Worm (Caenorhabditis elegans) whole organism, late embryonic: ENCODE results near the gene ins-17.

ENCODE experiments used
- F13H6.1 ChIP-seq: sonication (generic microtip); optimal IDR thresholded peaks from 2 replicates; lab custom pipeline; 2016; ENCODE audit warnings: missing genetic modification characterization, missing compliant biosample characterization
- ama-1 ChIP-seq: fragments of 150-350 bp; optimal IDR thresholded peaks from 2 replicates; lab custom pipeline; 2014
- ceh-48 ChIP-seq: sonication (generic microtip); optimal IDR thresholded peaks from 2 replicates; lab custom pipeline; 2016; ENCODE audit warnings: missing genetic modification characterization, inconsistent platforms, missing compliant biosample characterization
- fax-1 ChIP-seq: sonication (generic microtip); optimal IDR thresholded peaks from 2 replicates; lab custom pipeline; 2016; ENCODE audit warnings: missing genotype, missing genetic modification characterization, missing compliant biosample characterization
- fkh-10 ChIP-seq: fragments of 150-350 bp; optimal IDR thresholded peaks from 2 replicates; lab custom pipeline; 2014; ENCODE audit warnings: missing biosample characterization, missing genetic modification reagents, missing genetic modification characterization
- hlh-6 ChIP-seq: sonication (generic microtip); optimal IDR thresholded peaks from 2 replicates; lab custom pipeline; 2016; ENCODE audit warnings: missing genotype, missing genetic modification characterization, missing compliant biosample characterization
- madf-2 ChIP-seq: sonication (generic microtip); optimal IDR thresholded peaks from 2 replicates; lab custom pipeline; 2017; ENCODE audit warnings: missing genetic modification characterization, missing compliant biosample characterization
- npax-4 ChIP-seq: sonication (generic microtip); optimal IDR thresholded peaks from 2 replicates; lab custom pipeline; 2016; ENCODE audit warnings: missing genetic modification characterization, missing compliant biosample characterization
- pha-4 ChIP-seq: fragments of 150-350 bp; optimal IDR thresholded peaks from 2 replicates; lab custom pipeline; 2018; ENCODE audit warnings: missing biosample characterization, missing genetic modification reagents, missing genetic modification characterization
- pqm-1 ChIP-seq: sonication (generic microtip); optimal IDR thresholded peaks from 2 replicates; lab custom pipeline; 2016; ENCODE audit warnings: missing genetic modification characterization, missing compliant biosample characterization

ce11 chrIII:4504934-4505484 lies 27.6 kb upstream of the ins-17 start:
- TF ChIP-seq hlh-6 (tag; lab: Kevin White, UChicago) (no peak), npax-4 (tag; lab: Kevin White, UChicago) (no peak), madf-2 (tag; lab: Kevin White, UChicago) (no peak), F13H6.1 (tag; lab: Kevin White, UChicago) (no peak), pqm-1 (tag; lab: Kevin White, UChicago) (no peak), fax-1 (no peak), ceh-48 (tag; lab: Kevin White, UChicago) (no peak), ama-1 (lab: Kevin White, UChicago) (no peak), fkh-10 (no peak), pha-4 (tag; lab: Kevin White, UChicago) (no peak)
